Worm (Caenorhabditis elegans): ENCODE data around the gene F55G1.6.

The F55G1.6 gene

ce11 chrIV:7500924-7501323, 27.6 kb downstream of the F55G1.6 start:
- TF ChIP-seq gmeb-2 (tag; optimal IDR thresholded peaks at IDR 0.05) = no peak

ce11 chrIV:7501337-7501736, 28.0 kb downstream of the F55G1.6 start, which contains the start of gene F55G1.15:
TSS of gene F55G1.15 (minus strand) at chrIV:7501437.
- TF ChIP-seq elt-4 (tag; optimal IDR thresholded peaks at IDR 0.05) (no peak), ztf-16 (tag; optimal IDR thresholded peaks at IDR 0.05) (no peak), lim-6 (tag; optimal IDR thresholded peaks at IDR 0.05) (no peak), npax-4 (tag; optimal IDR thresholded peaks at IDR 0.05) (no peak), T23F11.4 (GFP tag; optimal IDR thresholded peaks at IDR 0.05) (no peak), ama-1 (optimal IDR thresholded peaks at IDR 0.05) (no peak)

- TF ChIP-seq pax-1 (tag; optimal IDR thresholded peaks at IDR 0.05) (no peak), pha-2 (tag; optimal IDR thresholded peaks at IDR 0.05) (no peak), ceh-6 (GFP tag; optimal IDR thresholded peaks at IDR 0.05) (no peak), T23F11.4 (GFP tag; optimal IDR thresholded peaks at IDR 0.05) (no peak), dve-1 (tag; optimal IDR thresholded peaks at IDR 0.05) (no peak), npax-4 (tag; optimal IDR thresholded peaks at IDR 0.05) (no peak), ahr-1 (tag; optimal IDR thresholded peaks at IDR 0.05) (no peak)
These were observed 30.0 kb downstream of the F55G1.6 start, which contains the start of gene glt-6 for ce11 chrIV:7503322-7503721. TSS of gene glt-6 (plus strand) at chrIV:7503622.

- TF ChIP-seq ceh-18 (tag; optimal IDR thresholded peaks at IDR 0.05) (no peak), ama-1 (optimal IDR thresholded peaks at IDR 0.05) (peak; percentile 38)
These were observed 32.7 kb downstream of the F55G1.6 start for ce11 chrIV:7505866-7506488.

- TF ChIP-seq ceh-34 (tag; optimal IDR thresholded peaks at IDR 0.05) = no peak
- no peak for TF ChIP-seq ceh-24 (tag; optimal IDR thresholded peaks at IDR 0.05)
- TF ChIP-seq rnt-1 (tag; optimal IDR thresholded peaks at IDR 0.05) = no peak
- no peak for TF ChIP-seq fkh-10 (GFP tag; optimal IDR thresholded peaks at IDR 0.05)
- no peak for TF ChIP-seq ceh-22 (tag; optimal IDR thresholded peaks at IDR 0.05)
These were observed 33.4 kb downstream of the F55G1.6 start for ce11 chrIV:7506711-7507110.

- TF ChIP-seq pax-1 (tag; optimal IDR thresholded peaks at IDR 0.05) (no peak), hlh-30 (tag; optimal IDR thresholded peaks at IDR 0.05; ENCODE audit: insufficient read depth) (peak; percentile 76)
These were observed 34.0 kb downstream of the F55G1.6 start for ce11 chrIV:7507305-7507704.

ce11 chrIV:7507841-7508509, 34.7 kb downstream of the F55G1.6 start, which contains the start of the genes vdac-1 and R05G6.5:
TSS of gene vdac-1 (minus strand) at chrIV:7507891.
TSS of gene R05G6.5 (plus strand) at chrIV:7508367.
- TF ChIP-seq nhr-11 (tag; optimal IDR thresholded peaks at IDR 0.05) = no peak
- peak; percentile 32 for TF ChIP-seq nfya-1 (tag; optimal IDR thresholded peaks at IDR 0.05)
- TF ChIP-seq ceh-18 (tag; optimal IDR thresholded peaks at IDR 0.05) = peak; percentile 31
- no peak for TF ChIP-seq fkh-6 (tag; optimal IDR thresholded peaks at IDR 0.05)
- TF ChIP-seq ceh-48 (tag; optimal IDR thresholded peaks at IDR 0.05) = no peak
- TF ChIP-seq dve-1 (tag; optimal IDR thresholded peaks at IDR 0.05) = peak; percentile 45
- no peak for TF ChIP-seq rnt-1 (tag; optimal IDR thresholded peaks at IDR 0.05)
- TF ChIP-seq elt-4 (tag; optimal IDR thresholded peaks at IDR 0.05) = no peak
- TF ChIP-seq unc-42 (tag; optimal IDR thresholded peaks at IDR 0.05) = peak; percentile 47

ce11 chrIV:7508850-7509249, 35.5 kb downstream of the F55G1.6 start:
- TF ChIP-seq ttx-3 (tag; optimal IDR thresholded peaks at IDR 0.05) (no peak), ceh-48 (tag; optimal IDR thresholded peaks at IDR 0.05) (no peak), ceh-22 (tag; optimal IDR thresholded peaks at IDR 0.05) (no peak), C08G9.2 (tag; optimal IDR thresholded peaks at IDR 0.05) (no peak), unc-42 (tag; optimal IDR thresholded peaks at IDR 0.05) (no peak), pag-3 (tag; optimal IDR thresholded peaks at IDR 0.05; ENCODE audit: borderline replicate concordance) (no peak)
